Worm (Caenorhabditis elegans) whole organism, late embryonic: ENCODE results near the gene puf-6.
"Not testable (repeated sequence)": the region's sequence is repeated elsewhere in the genome, so short reads cannot be mapped to it uniquely, and the experiment has no call there.

ENCODE experiments used
- F13H6.1 ChIP-seq: sonication (generic microtip); optimal IDR thresholded peaks from 2 replicates; lab custom pipeline; 2016; ENCODE audit warnings: missing genetic modification characterization, missing compliant biosample characterization
- K02D7.2 ChIP-seq: sonication (generic microtip); optimal IDR thresholded peaks from 2 replicates; lab custom pipeline; 2017; ENCODE audit warnings: mild to moderate bottlenecking, missing genetic modification characterization, missing compliant biosample characterization
- K09A11.1 ChIP-seq: sonication (generic microtip); optimal IDR thresholded peaks from 2 replicates; lab custom pipeline; 2017; ENCODE audit warnings: antibody characterized with exemption, mild to moderate bottlenecking, missing genetic modification characterization, missing compliant biosample characterization; ENCODE audit not compliant: insufficient read depth
- T23F11.4 ChIP-seq: fragments of 200-800 bp; sonication (Bioruptor generic); optimal IDR thresholded peaks from 2 replicates; lab custom pipeline; 2018; ENCODE audit warnings: mild to moderate bottlenecking, missing genetic modification characterization, missing compliant biosample characterization
- Y22D7AL.16 ChIP-seq: sonication (generic microtip); optimal IDR thresholded peaks from 2 replicates; lab custom pipeline; 2016; ENCODE audit warnings: missing genetic modification characterization, missing compliant biosample characterization
- ama-1 ChIP-seq: fragments of 150-350 bp; optimal IDR thresholded peaks from 2 replicates; lab custom pipeline; 2014
- ceh-14 ChIP-seq: sonication (generic microtip); optimal IDR thresholded peaks from 2 replicates; lab custom pipeline; 2016; ENCODE audit warnings: missing genotype, missing genetic modification characterization, missing compliant biosample characterization
- ceh-2 ChIP-seq: sonication (generic microtip); optimal IDR thresholded peaks from 2 replicates; lab custom pipeline; 2016; ENCODE audit warnings: missing genotype, missing genetic modification characterization, missing compliant biosample characterization
- ceh-30 ChIP-seq: fragments of 150-350 bp; optimal IDR thresholded peaks from 2 replicates; lab custom pipeline; 2014; ENCODE audit warnings: missing biosample characterization, missing genetic modification characterization
- ceh-31 ChIP-seq: sonication (generic microtip); optimal IDR thresholded peaks from 2 replicates; lab custom pipeline; 2016; ENCODE audit warnings: missing genetic modification characterization, missing compliant biosample characterization
- ceh-34 ChIP-seq: sonication (generic microtip); optimal IDR thresholded peaks from 2 replicates; lab custom pipeline; 2016; ENCODE audit warnings: mild to moderate bottlenecking, missing genetic modification characterization, missing compliant biosample characterization
- ceh-48 ChIP-seq: sonication (generic microtip); optimal IDR thresholded peaks from 2 replicates; lab custom pipeline; 2016; ENCODE audit warnings: missing genetic modification characterization, inconsistent platforms, missing compliant biosample characterization
- ceh-6 ChIP-seq: fragments of 200-800 bp; sonication (Bioruptor generic); optimal IDR thresholded peaks from 2 replicates; lab custom pipeline; 2018; ENCODE audit warnings: mild to moderate bottlenecking, missing genetic modification characterization, missing compliant biosample characterization
- elt-2 ChIP-seq: sonication (generic microtip); optimal IDR thresholded peaks from 2 replicates; lab custom pipeline; 2016; ENCODE audit warnings: missing genetic modification reagents, missing genetic modification characterization, missing compliant biosample characterization
- elt-4 ChIP-seq: sonication (generic microtip); optimal IDR thresholded peaks from 2 replicates; lab custom pipeline; 2016; ENCODE audit warnings: missing genetic modification characterization, missing compliant biosample characterization
- eyg-1 ChIP-seq: sonication (generic microtip); optimal IDR thresholded peaks from 2 replicates; lab custom pipeline; 2016; ENCODE audit warnings: missing genotype, missing genetic modification characterization, missing compliant biosample characterization
- fkh-6 ChIP-seq: sonication (generic microtip); optimal IDR thresholded peaks from 2 replicates; lab custom pipeline; 2016; ENCODE audit warnings: missing genetic modification characterization, missing compliant biosample characterization
- gmeb-2 ChIP-seq: sonication (generic microtip); optimal IDR thresholded peaks from 2 replicates; lab custom pipeline; 2016; ENCODE audit warnings: missing genetic modification characterization, inconsistent platforms, missing compliant biosample characterization
- hlh-30 ChIP-seq: sonication (generic microtip); optimal IDR thresholded peaks from 2 replicates; lab custom pipeline; 2017; ENCODE audit warnings: antibody characterized with exemption, missing genetic modification characterization, missing compliant biosample characterization; ENCODE audit not compliant: insufficient read depth
- lin-11 ChIP-seq: fragments of 200-800 bp; sonication (Bioruptor generic); optimal IDR thresholded peaks from 2 replicates; lab custom pipeline; 2018; ENCODE audit warnings: mild to moderate bottlenecking, missing genetic modification characterization, missing compliant biosample characterization
- madf-2 ChIP-seq: sonication (generic microtip); optimal IDR thresholded peaks from 2 replicates; lab custom pipeline; 2017; ENCODE audit warnings: missing genetic modification characterization, missing compliant biosample characterization
- nfya-1 ChIP-seq: sonication (generic microtip); optimal IDR thresholded peaks from 2 replicates; lab custom pipeline; 2017; ENCODE audit warnings: missing genetic modification characterization, mild to moderate bottlenecking, missing compliant biosample characterization, antibody characterized with exemption, moderate library complexity
- nhr-232 ChIP-seq: sonication (generic microtip); optimal IDR thresholded peaks from 2 replicates; lab custom pipeline; 2016; ENCODE audit warnings: missing genetic modification characterization, missing compliant biosample characterization
- npax-4 ChIP-seq: sonication (generic microtip); optimal IDR thresholded peaks from 2 replicates; lab custom pipeline; 2016; ENCODE audit warnings: missing genetic modification characterization, missing compliant biosample characterization
- pat-9 ChIP-seq: fragments of 200-800 bp; sonication (Bioruptor generic); optimal IDR thresholded peaks from 2 replicates; lab custom pipeline; 2018; ENCODE audit warnings: mild to moderate bottlenecking, missing genetic modification characterization, moderate library complexity, missing compliant biosample characterization
- pax-1 ChIP-seq: fragments of 150-350 bp; optimal IDR thresholded peaks from 2 replicates; lab custom pipeline; 2014; ENCODE audit warnings: missing biosample characterization, missing genetic modification characterization
- pha-2 ChIP-seq: sonication (generic microtip); optimal IDR thresholded peaks from 2 replicates; lab custom pipeline; 2017; ENCODE audit warnings: mild to moderate bottlenecking, missing genetic modification characterization, missing compliant biosample characterization
- pqm-1 ChIP-seq: sonication (generic microtip); optimal IDR thresholded peaks from 2 replicates; lab custom pipeline; 2016; ENCODE audit warnings: missing genetic modification characterization, missing compliant biosample characterization
- ref-2 ChIP-seq: sonication (generic microtip); optimal IDR thresholded peaks from 2 replicates; lab custom pipeline; 2016; ENCODE audit warnings: missing genetic modification characterization, missing compliant biosample characterization
- sdc-2 ChIP-seq: sonication (generic microtip); optimal IDR thresholded peaks from 2 replicates; lab custom pipeline; 2016; ENCODE audit warnings: missing genotype, missing genetic modification characterization, missing compliant biosample characterization
- sox-2 ChIP-seq: fragments of 200-800 bp; sonication (Bioruptor generic); IDR thresholded peaks from 2 replicates; pipeline ENCODE4 v1.3.6; 2022; ENCODE audit warnings: missing genetic modification reagents, missing genetic modification characterization, missing compliant biosample characterization
- syd-9 ChIP-seq: sonication (generic microtip); optimal IDR thresholded peaks from 2 replicates; lab custom pipeline; 2016; ENCODE audit warnings: mild to moderate bottlenecking, missing genetic modification characterization, moderate library complexity, missing compliant biosample characterization
- tbx-2 ChIP-seq: sonication (generic microtip); optimal IDR thresholded peaks from 2 replicates; lab custom pipeline; 2016; ENCODE audit warnings: missing genetic modification characterization, missing compliant biosample characterization
- tbx-7 ChIP-seq: sonication (generic microtip); optimal IDR thresholded peaks from 2 replicates; lab custom pipeline; 2016; ENCODE audit warnings: missing genotype, missing genetic modification characterization, missing compliant biosample characterization
- unc-3 ChIP-seq, 2 experiments: fragments of 200-800 bp in 1 of 2; sonication (Bioruptor generic) in 1 of 2; sonication (generic microtip) in 1 of 2; conservative IDR thresholded peaks in 1 of 2; optimal IDR thresholded peaks in 1 of 2; 2 replicates each; pipeline versions ENCODE4 v1.3.6 to Lab custom; 2016 to 2022; ENCODE audit warnings: missing compliant biosample characterization in 2 of 2, missing genetic modification characterization in 2 of 2, missing genetic modification reagents in 1 of 2
- unc-42 ChIP-seq: sonication (generic microtip); optimal IDR thresholded peaks from 2 replicates; lab custom pipeline; 2016; ENCODE audit warnings: missing genotype, missing genetic modification characterization, missing compliant biosample characterization
- unc-55 ChIP-seq: sonication (generic microtip); optimal IDR thresholded peaks from 2 replicates; lab custom pipeline; 2017; ENCODE audit warnings: missing biosample characterization, missing genetic modification reagents, missing genetic modification characterization
- unc-86 ChIP-seq: sonication (generic microtip); optimal IDR thresholded peaks from 2 replicates; lab custom pipeline; 2016; ENCODE audit warnings: missing genetic modification characterization, missing compliant biosample characterization

Gene puf-6

ce11 chrII:13043433-13044054 lies at the start of gene puf-6:
Gene puf-6, minus strand, starts transcription at chrII:13043445.
- TF ChIP-seq tbx-7 (tag; lab: Kevin White, UChicago); unc-86; ama-1 (lab: Kevin White, UChicago): not testable (repeated sequence)

- no peak for TF ChIP-seq ceh-30 (tag; lab: Kevin White, UChicago)
- TF ChIP-seq pax-1 (tag; lab: Kevin White, UChicago): no peak
- no peak for TF ChIP-seq sox-2 (GFP tag; lab: Robert Waterston, UW)
- TF ChIP-seq unc-55 (GFP tag; lab: Kevin White, UChicago): no peak
- no peak for TF ChIP-seq unc-42 (tag; lab: Kevin White, UChicago)
- no peak for TF ChIP-seq ceh-48 (tag; lab: Kevin White, UChicago)
- TF ChIP-seq lin-11: no peak
- no peak for TF ChIP-seq Y22D7AL.16 (tag; lab: Kevin White, UChicago)
- TF ChIP-seq F13H6.1 (tag; lab: Kevin White, UChicago): no peak
- no peak for TF ChIP-seq madf-2 (tag; lab: Kevin White, UChicago)
- TF ChIP-seq ceh-6: no peak
- no peak for TF ChIP-seq ref-2 (tag; lab: Kevin White, UChicago)
- TF ChIP-seq tbx-7 (tag; lab: Kevin White, UChicago): no peak
- no peak for TF ChIP-seq nfya-1 (tag; lab: Kevin White, UChicago)
- no peak for TF ChIP-seq pha-2 (tag; lab: Kevin White, UChicago)
- TF ChIP-seq pat-9 (tag; lab: Kevin White, UChicago): no peak
- TF ChIP-seq ceh-2 (tag; lab: Kevin White, UChicago): no peak
- TF ChIP-seq syd-9 (tag; lab: Kevin White, UChicago): no peak
- no peak for TF ChIP-seq ceh-14 (tag; lab: Kevin White, UChicago)
- TF ChIP-seq, all 69 proteins: peak for 0
Measured at ce11 chrII:13091857-13092256, 48.6 kb upstream of the puf-6 start.

- TF ChIP-seq pqm-1 (tag; lab: Kevin White, UChicago): no peak
- TF ChIP-seq tbx-2: no peak
- TF ChIP-seq K02D7.2 (tag; lab: Kevin White, UChicago): no peak
- TF ChIP-seq ceh-48 (tag; lab: Kevin White, UChicago): no peak
- no peak for TF ChIP-seq elt-4 (tag; lab: Kevin White, UChicago)
- TF ChIP-seq elt-2 (tag; lab: Kevin White, UChicago): no peak
- no peak for TF ChIP-seq sox-2 (GFP tag; lab: Robert Waterston, UW)
- no peak for TF ChIP-seq T23F11.4 (GFP tag; lab: Kevin White, UChicago)
- TF ChIP-seq fkh-6 (tag; lab: Kevin White, UChicago): no peak
- TF ChIP-seq ceh-31 (tag; lab: Kevin White, UChicago): no peak
- TF ChIP-seq eyg-1 (tag; lab: Kevin White, UChicago): no peak
- no peak for TF ChIP-seq nhr-232 (tag; lab: Kevin White, UChicago)
Measured at ce11 chrII:13091123-13091522, 47.9 kb upstream of the puf-6 start, which contains the start of gene Y81G3A.4. Gene Y81G3A.4, plus strand, starts transcription at chrII:13091423.

- TF ChIP-seq gmeb-2 (tag; lab: Kevin White, UChicago) (no peak), unc-42 (tag; lab: Kevin White, UChicago) (no peak), ceh-31 (tag; lab: Kevin White, UChicago) (no peak), ceh-14 (tag; lab: Kevin White, UChicago) (no peak), T23F11.4 (GFP tag; lab: Kevin White, UChicago) (no peak), syd-9 (tag; lab: Kevin White, UChicago) (no peak), sdc-2 (tag; lab: Kevin White, UChicago) (no peak), unc-3 (GFP tag; conservative IDR thresholded peaks at IDR 0.05; lab: Robert Waterston, UW) (no peak), unc-3 (tag; optimal IDR thresholded peaks at IDR 0.05; lab: Kevin White, UChicago) (no peak), npax-4 (tag; lab: Kevin White, UChicago) (no peak), ceh-34 (tag; lab: Kevin White, UChicago) (no peak), Y22D7AL.16 (tag; lab: Kevin White, UChicago) (no peak), fkh-6 (tag; lab: Kevin White, UChicago) (no peak), madf-2 (tag; lab: Kevin White, UChicago) (no peak), pqm-1 (tag; lab: Kevin White, UChicago) (no peak), K09A11.1 (tag; lab: Kevin White, UChicago) (no peak), ref-2 (tag; lab: Kevin White, UChicago) (no peak), ceh-48 (tag; lab: Kevin White, UChicago) (no peak), hlh-30 (tag; lab: Kevin White, UChicago) (no peak)
Measured at ce11 chrII:13085951-13086350, 42.7 kb upstream of the puf-6 start.
